Worm (Caenorhabditis elegans) whole organism, young adult: Measurements from ENCODE around the gene C09B9.2.

ENCODE experiments used
- aptf-3 ChIP-seq: fragments of 200-800 bp; sonication (Bioruptor generic); IDR thresholded peaks from 2 replicates; pipeline ENCODE4 v1.3.6; 2022; ENCODE audit warnings: missing genetic modification characterization, missing compliant biosample characterization
- hmg-1.2 ChIP-seq: fragments of 200-800 bp; sonication (Bioruptor generic); IDR thresholded peaks from 2 replicates; pipeline ENCODE4 v1.3.6; 2022; ENCODE audit warnings: missing genetic modification reagents, missing genetic modification characterization, missing compliant biosample characterization

The C09B9.2 gene

ce11 chrIV:5078846-5079245 is 49.8 kb downstream of the C09B9.2 start:
- TF ChIP-seq hmg-1.2 (peak; percentile 23; the same call in 1 of the 2 replicates), aptf-3 (no peak)
